Fruit fly (Drosophila melanogaster) whole organism, embryonic: ENCODE data around the gene CG42272.

Experiments
- Ada2b ChIP-seq: fragments of 200-800 bp; sonication (Bioruptor generic); IDR thresholded peaks from 2 replicates; pipeline ENCODE4 v1.3.6; 2022; ENCODE audit warnings: missing biosample characterization, missing genetic modification characterization
- B-H2 ChIP-seq: fragments of 200-800 bp; sonication (Bioruptor generic); optimal IDR thresholded peaks from 2 replicates; lab custom pipeline; 2018; ENCODE audit warnings: missing biosample characterization, mild to moderate bottlenecking, missing genetic modification characterization
- CG10209 ChIP-seq: fragments of 200-800 bp; sonication (Bioruptor generic); optimal IDR thresholded peaks from 3 replicates; lab custom pipeline; 2017; ENCODE audit warnings: missing biosample characterization, mild to moderate bottlenecking, missing genetic modification characterization, missing genetic modification reagents
- CG10959 ChIP-seq: fragments of 200-800 bp; sonication (Bioruptor generic); IDR thresholded peaks from 2 replicates; pipeline ENCODE4 v1.3.6; 2022; ENCODE audit warnings: missing biosample characterization, missing genetic modification characterization
- CG13287 ChIP-seq: fragments of 200-800 bp; sonication (Bioruptor generic); IDR thresholded peaks from 2 replicates; pipeline ENCODE4 v1.3.6; 2022; ENCODE audit warnings: missing biosample characterization, missing genetic modification characterization; ENCODE audit not compliant: partially characterized antibody
- CG14667 ChIP-seq: fragments of 200-800 bp; sonication (Bioruptor generic); IDR thresholded peaks from 2 replicates; pipeline ENCODE4 v1.3.6; 2022; ENCODE audit warnings: missing biosample characterization, missing genetic modification characterization
- CG14710 ChIP-seq: fragments of 200-800 bp; sonication (Bioruptor generic); optimal IDR thresholded peaks from 3 replicates; lab custom pipeline; 2019; ENCODE audit warnings: missing biosample characterization, mild to moderate bottlenecking, missing genetic modification characterization, moderate library complexity
- CG15479 ChIP-seq: fragments of 200-800 bp; sonication (Bioruptor generic); optimal IDR thresholded peaks from 3 replicates; lab custom pipeline; 2019; ENCODE audit warnings: missing biosample characterization, mild to moderate bottlenecking, missing genetic modification characterization, moderate library complexity
- CG17186 ChIP-seq: fragments of 200-800 bp; sonication (Bioruptor generic); optimal IDR thresholded peaks from 3 replicates; lab custom pipeline; 2017; ENCODE audit warnings: missing biosample characterization, missing genetic modification reagents, missing genetic modification characterization
- CG1792 ChIP-seq: fragments of 200-800 bp; sonication (Bioruptor generic); optimal IDR thresholded peaks from 2 replicates; lab custom pipeline; 2016; ENCODE audit warnings: missing biosample characterization, missing genetic modification characterization
- CG1832 ChIP-seq: fragments of 200-800 bp; sonication (Bioruptor generic); optimal IDR thresholded peaks from 2 replicates; lab custom pipeline; 2017; ENCODE audit warnings: missing biosample characterization, mild to moderate bottlenecking, missing genetic modification characterization, inconsistent platforms
- CG30403 ChIP-seq: fragments of 200-800 bp; sonication (Bioruptor generic); optimal IDR thresholded peaks from 3 replicates; lab custom pipeline; 2016; ENCODE audit warnings: missing biosample characterization, missing genetic modification characterization
- CG33557 ChIP-seq: fragments of 200-800 bp; sonication (Bioruptor generic); optimal IDR thresholded peaks from 2 replicates; lab custom pipeline; 2019; ENCODE audit warnings: missing biosample characterization, mild to moderate bottlenecking, missing genetic modification characterization, moderate library complexity
- CG4820 ChIP-seq: fragments of 200-800 bp; sonication (Bioruptor generic); optimal IDR thresholded peaks from 3 replicates; lab custom pipeline; 2016; ENCODE audit warnings: missing biosample characterization, missing genetic modification characterization
- CG6813 ChIP-seq: fragments of 200-800 bp; sonication (Bioruptor generic); optimal IDR thresholded peaks from 2 replicates; lab custom pipeline; 2017; ENCODE audit warnings: missing biosample characterization, missing genetic modification characterization, mild to moderate bottlenecking, moderate library complexity, missing genetic modification reagents
- CG7372 ChIP-seq: fragments of 200-800 bp; sonication (Bioruptor generic); IDR thresholded peaks from 2 replicates; pipeline ENCODE4 v1.3.6; 2022; ENCODE audit warnings: missing biosample characterization, missing genetic modification characterization
- CG9817 ChIP-seq: fragments of 200-800 bp; sonication (Bioruptor generic); optimal IDR thresholded peaks from 2 replicates; lab custom pipeline; 2018; ENCODE audit warnings: missing biosample characterization, mild to moderate bottlenecking, missing genetic modification characterization, moderate library complexity
- Fer2 ChIP-seq: fragments of 200-800 bp; sonication (Bioruptor generic); optimal IDR thresholded peaks from 2 replicates; lab custom pipeline; 2018; ENCODE audit warnings: missing biosample characterization, mild to moderate bottlenecking, missing genetic modification characterization, moderate library complexity
- HHEX ChIP-seq: fragments of 200-800 bp; sonication (Bioruptor generic); optimal IDR thresholded peaks from 3 replicates; lab custom pipeline; 2017; ENCODE audit warnings: missing biosample characterization, mild to moderate bottlenecking, missing genetic modification characterization, missing genetic modification reagents
- Hand ChIP-seq: fragments of 200-800 bp; sonication (Bioruptor generic); optimal IDR thresholded peaks from 2 replicates; lab custom pipeline; 2017; ENCODE audit warnings: mild to moderate bottlenecking, missing biosample characterization, missing genetic modification reagents, missing genetic modification characterization
- HmgZ ChIP-seq: fragments of 200-800 bp; sonication (Bioruptor generic); optimal IDR thresholded peaks from 2 replicates; lab custom pipeline; 2018; ENCODE audit warnings: missing biosample characterization, mild to moderate bottlenecking, missing genetic modification characterization
- Hr78 ChIP-seq, 2 experiments: fragments of 200-800 bp in 1 of 2; fragments of >200 bp in 1 of 2; sonication (Bioruptor generic) in 1 of 2; optimal IDR thresholded peaks; 2 replicates each; lab custom pipeline; 2017 to 2019; ENCODE audit warnings: missing biosample characterization in 2 of 2, missing genetic modification characterization in 2 of 2, mild to moderate bottlenecking in 1 of 2, moderate library complexity in 1 of 2
- Lhr ChIP-seq: fragments of 200-800 bp; sonication (Bioruptor generic); optimal IDR thresholded peaks from 3 replicates; lab custom pipeline; 2017; ENCODE audit warnings: mild to moderate bottlenecking, missing biosample characterization, missing genetic modification reagents, missing genetic modification characterization
- Neu2 ChIP-seq: fragments of 200-800 bp; sonication (Bioruptor generic); optimal IDR thresholded peaks from 3 replicates; lab custom pipeline; 2016; ENCODE audit warnings: missing biosample characterization, missing genetic modification characterization, borderline replicate concordance
- NfI ChIP-seq: fragments of 200-800 bp; sonication (Bioruptor generic); optimal IDR thresholded peaks from 3 replicates; lab custom pipeline; 2018; ENCODE audit warnings: missing biosample characterization, mild to moderate bottlenecking, missing genetic modification characterization, moderate library complexity
- Spps ChIP-seq: fragments of 200-800 bp; sonication (Bioruptor generic); optimal IDR thresholded peaks from 2 replicates; lab custom pipeline; 2018; ENCODE audit warnings: missing biosample characterization, mild to moderate bottlenecking, missing genetic modification characterization
- ac ChIP-seq: fragments of 200-800 bp; sonication (Bioruptor generic); optimal IDR thresholded peaks from 3 replicates; lab custom pipeline; 2017; ENCODE audit warnings: missing biosample characterization, mild to moderate bottlenecking, missing genetic modification characterization
- bbx ChIP-seq: fragments of 200-800 bp; sonication (Bioruptor generic); IDR thresholded peaks from 2 replicates; pipeline ENCODE4 v1.3.6; 2022; ENCODE audit warnings: missing biosample characterization, missing genetic modification characterization; ENCODE audit not compliant: partially characterized antibody
- chif ChIP-seq, 2 experiments: fragments of 200-800 bp; sonication (Bioruptor generic); optimal IDR thresholded peaks; 3 replicates each; lab custom pipeline; 2016; ENCODE audit warnings: missing biosample characterization in 2 of 2, missing genetic modification characterization in 2 of 2
- chm ChIP-seq: fragments of 200-800 bp; sonication (Bioruptor generic); IDR thresholded peaks from 2 replicates; pipeline ENCODE4 v1.3.6; 2022; ENCODE audit warnings: missing biosample characterization, missing genetic modification characterization
- corto ChIP-seq: fragments of 200-800 bp; sonication (Bioruptor generic); optimal IDR thresholded peaks from 2 replicates; lab custom pipeline; 2016; ENCODE audit warnings: missing biosample characterization, mild to moderate bottlenecking, missing genetic modification characterization, moderate library complexity
- dan ChIP-seq: fragments of 200-800 bp; sonication (Bioruptor generic); IDR thresholded peaks from 2 replicates; pipeline ENCODE4 v1.3.6; 2022; ENCODE audit warnings: missing biosample characterization, missing genetic modification characterization
- dmrt99B ChIP-seq: fragments of 200-800 bp; sonication (Bioruptor generic); optimal IDR thresholded peaks from 2 replicates; lab custom pipeline; 2018; ENCODE audit warnings: missing biosample characterization, mild to moderate bottlenecking, missing genetic modification characterization, moderate library complexity
- dysf ChIP-seq: fragments of 200-800 bp; sonication (Bioruptor generic); IDR thresholded peaks from 3 replicates; pipeline ENCODE4 v1.3.6; 2022; ENCODE audit warnings: missing biosample characterization, missing genetic modification characterization
- exex ChIP-seq: fragments of 200-800 bp; sonication (Bioruptor generic); optimal IDR thresholded peaks from 4 replicates; lab custom pipeline; 2018; ENCODE audit warnings: missing biosample characterization, mild to moderate bottlenecking, missing genetic modification characterization, moderate library complexity
- fru ChIP-seq: fragments of >200 bp; optimal IDR thresholded peaks from 2 replicates; lab custom pipeline; 2017
- fu2 ChIP-seq: fragments of 200-800 bp; sonication (Bioruptor generic); optimal IDR thresholded peaks from 2 replicates; lab custom pipeline; 2016; ENCODE audit warnings: missing biosample characterization, missing genetic modification characterization
- grn ChIP-seq: fragments of 200-800 bp; sonication (Bioruptor generic); optimal IDR thresholded peaks from 3 replicates; lab custom pipeline; 2017; ENCODE audit warnings: missing biosample characterization, missing genetic modification characterization
- ham ChIP-seq: fragments of 200-800 bp; sonication (Bioruptor generic); IDR thresholded peaks from 2 replicates; pipeline ENCODE4 v1.3.6; 2022; ENCODE audit warnings: missing biosample characterization, missing genetic modification characterization
- hkb ChIP-seq, 2 experiments: fragments of 200-800 bp in 1 of 2; fragments of >200 bp in 1 of 2; sonication (Bioruptor generic) in 1 of 2; IDR thresholded peaks in 1 of 2; optimal IDR thresholded peaks in 1 of 2; 2 replicates each; pipeline versions ENCODE4 v1.3.6 to Lab custom; 2017 to 2022; ENCODE audit warnings: missing biosample characterization in 1 of 2, missing genetic modification characterization in 1 of 2
- jigr1 ChIP-seq: fragments of 200-800 bp; sonication (Bioruptor generic); IDR thresholded peaks from 3 replicates; pipeline ENCODE4 v1.3.6; 2022; ENCODE audit warnings: missing biosample characterization, missing genetic modification characterization
- ken ChIP-seq: fragments of 200-800 bp; sonication (Bioruptor generic); IDR thresholded peaks from 3 replicates; pipeline ENCODE4 v1.3.6; 2022; ENCODE audit warnings: missing biosample characterization, missing genetic modification characterization
- lmd ChIP-seq: fragments of 200-800 bp; sonication (Bioruptor generic); IDR thresholded peaks from 2 replicates; pipeline ENCODE4 v1.3.6; 2022; ENCODE audit warnings: missing biosample characterization, missing genetic modification characterization
- mam ChIP-seq: fragments of 200-800 bp; sonication (Bioruptor generic); optimal IDR thresholded peaks from 3 replicates; lab custom pipeline; 2016; ENCODE audit warnings: missing biosample characterization, missing genetic modification characterization
- pita ChIP-seq: fragments of 200-800 bp; sonication (Bioruptor generic); optimal IDR thresholded peaks from 2 replicates; lab custom pipeline; 2017; ENCODE audit warnings: missing biosample characterization, mild to moderate bottlenecking, missing genetic modification characterization
- pum ChIP-seq: fragments of 200-800 bp; sonication (Bioruptor generic); optimal IDR thresholded peaks from 2 replicates; lab custom pipeline; 2016; ENCODE audit warnings: missing biosample characterization, missing genetic modification characterization
- sug ChIP-seq: fragments of 200-800 bp; optimal IDR thresholded peaks from 2 replicates; lab custom pipeline; 2019; ENCODE audit warnings: missing biosample characterization, mild to moderate bottlenecking, missing genetic modification characterization, moderate library complexity
- tgo ChIP-seq: fragments of 200-800 bp; sonication (Bioruptor generic); IDR thresholded peaks from 3 replicates; pipeline ENCODE4 v1.3.6; 2022; ENCODE audit warnings: missing biosample characterization, missing genetic modification characterization
- tin ChIP-seq: fragments of 200-800 bp; sonication (Bioruptor generic); optimal IDR thresholded peaks from 3 replicates; lab custom pipeline; 2016; ENCODE audit warnings: missing biosample characterization, missing genetic modification characterization
- twi ChIP-seq: fragments of 200-800 bp; optimal IDR thresholded peaks from 2 replicates; lab custom pipeline; 2019; ENCODE audit warnings: missing biosample characterization, mild to moderate bottlenecking, missing genetic modification characterization, moderate library complexity
- zfh1 ChIP-seq: fragments of 200-800 bp; sonication (Bioruptor generic); IDR thresholded peaks from 3 replicates; pipeline ENCODE4 v1.3.6; 2022; ENCODE audit warnings: missing biosample characterization, missing genetic modification characterization

Gene CG42272

dm6 chr3L:5808101-5808433 is 5.2 kb downstream of the CG42272 start (continued):
- TF ChIP-seq ac (GFP tag; lab: Kevin White, UChicago): no peak
- TF ChIP-seq CG33557 (GFP tag; lab: Kevin White, UChicago): no peak
- no peak for TF ChIP-seq CG17186 (GFP tag; lab: Kevin White, UChicago)
- TF ChIP-seq twi (tag; lab: Kevin White, UChicago): no peak
- no peak for TF ChIP-seq CG13287 (GFP tag; lab: Robert Waterston, UW)
- TF ChIP-seq CG10959 (GFP tag; lab: Robert Waterston, UW): no peak
- TF ChIP-seq sug: no peak
- TF ChIP-seq jigr1 (GFP tag; lab: Robert Waterston, UW): 0 out of 3 replicates have a peak, but pooled peaks have one; percentile 22
- TF ChIP-seq CG14710 (tag; lab: Kevin White, UChicago): no peak
- peak; percentile 36; the same call in 1 of the 2 replicates for TF ChIP-seq Ada2b (GFP tag; lab: Robert Waterston, UW)
- TF ChIP-seq lmd (GFP tag; lab: Robert Waterston, UW): no peak
- no peak for TF ChIP-seq CG7372 (GFP tag; lab: Robert Waterston, UW)
- TF ChIP-seq CG1792 (GFP tag; lab: Kevin White, UChicago): no peak
- TF ChIP-seq CG9817 (tag; lab: Kevin White, UChicago): peak; percentile 39
- TF ChIP-seq grn: no peak
- no peak for TF ChIP-seq tin
- TF ChIP-seq tgo: peak; percentile 35; the same call in 1 of the 3 replicates
- TF ChIP-seq HmgZ (tag; lab: Kevin White, UChicago): no peak
- no peak for TF ChIP-seq Spps (tag; lab: Kevin White, UChicago)
- no peak for TF ChIP-seq dan (GFP tag; lab: Robert Waterston, UW)
- peak; percentile 28 for TF ChIP-seq mam (GFP tag; lab: Kevin White, UChicago)
- no peak for TF ChIP-seq fru (lab: Kevin White, UChicago)
- no peak for TF ChIP-seq Fer2 (tag; lab: Kevin White, UChicago)
- no peak for TF ChIP-seq Lhr (GFP tag; lab: Kevin White, UChicago)
- TF ChIP-seq CG15479 (GFP tag; lab: Kevin White, UChicago): no peak
- peak; percentile 10 for TF ChIP-seq CG6813 (GFP tag; lab: Kevin White, UChicago)
- TF ChIP-seq chm (GFP tag; lab: Robert Waterston, UW): no peak
- TF ChIP-seq pum: no peak
- TF ChIP-seq ham (GFP tag; lab: Robert Waterston, UW): no peak
- TF ChIP-seq bbx (GFP tag; lab: Robert Waterston, UW): no peak
- 0 out of 3 replicates have a peak, but pooled peaks have one; percentile 29 for TF ChIP-seq zfh1 (GFP tag; lab: Robert Waterston, UW)
- peak; percentile 12 for TF ChIP-seq CG10209 (GFP tag; lab: Kevin White, UChicago)
- no peak for TF ChIP-seq CG14667 (GFP tag; lab: Robert Waterston, UW)
- peak in 1 of 2 experiments; percentile 1 for TF ChIP-seq chif (GFP tag; optimal IDR thresholded peaks at IDR 0.05; lab: Kevin White, UChicago)
- no peak for TF ChIP-seq hkb (optimal IDR thresholded peaks at IDR 0.05; lab: Kevin White, UChicago)
- no peak for TF ChIP-seq hkb (GFP tag; IDR thresholded peaks at IDR 0.05; lab: Robert Waterston, UW)
- TF ChIP-seq dysf: peak; percentile 57; the same call in 2 of the 3 replicates
- no peak for TF ChIP-seq CG4820 (GFP tag; lab: Kevin White, UChicago)
- no peak for TF ChIP-seq ken (GFP tag; lab: Robert Waterston, UW)
- no peak for TF ChIP-seq exex (tag; lab: Kevin White, UChicago)
- TF ChIP-seq Hand: no peak
- TF ChIP-seq dmrt99B: peak; percentile 53
- TF ChIP-seq corto: no peak
- TF ChIP-seq B-H2 (GFP tag; lab: Kevin White, UChicago): no peak
- no peak for TF ChIP-seq Neu2 (GFP tag; lab: Kevin White, UChicago)
- no peak for TF ChIP-seq Hr78 (GFP tag; optimal IDR thresholded peaks at IDR 0.05; lab: Kevin White, UChicago)
- TF ChIP-seq pita (GFP tag; lab: Kevin White, UChicago): no peak
- TF ChIP-seq CG30403: peak; percentile 49
- no peak for TF ChIP-seq CG1832
- TF ChIP-seq NfI (GFP tag; lab: Kevin White, UChicago): no peak
- no peak for TF ChIP-seq fu2 (GFP tag; lab: Kevin White, UChicago)
- TF ChIP-seq HHEX (GFP tag; lab: Kevin White, UChicago): no peak
